Worm (Caenorhabditis elegans): ENCODE results near the gene Y113G7A.13.

- TF ChIP-seq W03F9.2 (tag; optimal IDR thresholded peaks at IDR 0.05) = no peak
- TF ChIP-seq him-1 (tag; optimal IDR thresholded peaks at IDR 0.05) = no peak
These were observed 9.5 kb upstream of the Y113G7A.13 start, which contains the start of gene Y113G7A.14 for ce11 chrV:20138407-20139044.
